Worm (Caenorhabditis elegans): ENCODE data around the gene C37C3.2.

ce11 chrV:7904389-7904788 is 48.6 kb downstream of the C37C3.2 start:
- TF ChIP-seq dao-5 (tag; optimal IDR thresholded peaks at IDR 0.05) = no peak
- TF ChIP-seq W03F9.2 (tag; optimal IDR thresholded peaks at IDR 0.05) = no peak
- no peak for TF ChIP-seq him-1 (tag; optimal IDR thresholded peaks at IDR 0.05)
